Fruit fly (Drosophila melanogaster): ENCODE data around the gene CG8112.

CG8112 gene

dm6 chr3R:8679934-8680333, 32.8 kb upstream of the CG8112 start, which contains the start of gene CG33325:
Gene CG33325, minus strand, starts transcription at chr3R:8680034.
- TF ChIP-seq h (optimal IDR thresholded peaks at IDR 0.05) (no peak), ttk (optimal IDR thresholded peaks at IDR 0.05) (no peak), Myc (optimal IDR thresholded peaks at IDR 0.05) (no peak)

dm6 chr3R:8680611-8681010, 32.1 kb upstream of the CG8112 start:
- TF ChIP-seq psq (optimal IDR thresholded peaks at IDR 0.05) (no peak), Sin3A (optimal IDR thresholded peaks at IDR 0.05) (no peak), h (optimal IDR thresholded peaks at IDR 0.05) (no peak), ttk (optimal IDR thresholded peaks at IDR 0.05) (no peak), insv (optimal IDR thresholded peaks at IDR 0.05) (no peak)

- TF ChIP-seq Myc (optimal IDR thresholded peaks at IDR 0.05) (no peak), ttk (optimal IDR thresholded peaks at IDR 0.05) (no peak), h (optimal IDR thresholded peaks at IDR 0.05) (no peak), psq (optimal IDR thresholded peaks at IDR 0.05) (no peak), insv (optimal IDR thresholded peaks at IDR 0.05) (no peak), Sin3A (optimal IDR thresholded peaks at IDR 0.05) (no peak)
Measured at dm6 chr3R:8683280-8683679, 29.5 kb upstream of the CG8112 start.

- TF ChIP-seq psq (optimal IDR thresholded peaks at IDR 0.05) (no peak), h (optimal IDR thresholded peaks at IDR 0.05) (no peak), Myc (optimal IDR thresholded peaks at IDR 0.05) (no peak), insv (optimal IDR thresholded peaks at IDR 0.05) (no peak), ttk (optimal IDR thresholded peaks at IDR 0.05) (no peak), Sin3A (optimal IDR thresholded peaks at IDR 0.05) (no peak)
Measured at dm6 chr3R:8684328-8685177, 28.2 kb upstream of the CG8112 start, which contains the start of gene CG44227. Gene CG44227, minus strand, starts transcription at chr3R:8685176.

- no peak for TF ChIP-seq h (optimal IDR thresholded peaks at IDR 0.05)
Measured at dm6 chr3R:8686446-8686845, 26.3 kb upstream of the CG8112 start.

dm6 chr3R:8694110-8694826, 18.5 kb upstream of the CG8112 start:
- TF ChIP-seq Sin3A (optimal IDR thresholded peaks at IDR 0.05) (no peak), psq (optimal IDR thresholded peaks at IDR 0.05) (no peak), insv (optimal IDR thresholded peaks at IDR 0.05) (no peak), ttk (optimal IDR thresholded peaks at IDR 0.05) (no peak), Myc (optimal IDR thresholded peaks at IDR 0.05) (no peak), h (optimal IDR thresholded peaks at IDR 0.05) (no peak)

dm6 chr3R:8697772-8698259, 14.9 kb upstream of the CG8112 start, which contains the start of gene hb:
Gene hb, minus strand, starts transcription at chr3R:8697822.
- TF ChIP-seq ttk (optimal IDR thresholded peaks at IDR 0.05) = no peak
- no peak for TF ChIP-seq psq (optimal IDR thresholded peaks at IDR 0.05)
- TF ChIP-seq h (optimal IDR thresholded peaks at IDR 0.05) = no peak
- TF ChIP-seq Myc (optimal IDR thresholded peaks at IDR 0.05) = no peak
- no peak for TF ChIP-seq insv (optimal IDR thresholded peaks at IDR 0.05)

- TF ChIP-seq Sin3A (optimal IDR thresholded peaks at IDR 0.05) = no peak
- TF ChIP-seq ttk (optimal IDR thresholded peaks at IDR 0.05) = no peak
- no peak for TF ChIP-seq h (optimal IDR thresholded peaks at IDR 0.05)
- no peak for TF ChIP-seq Myc (optimal IDR thresholded peaks at IDR 0.05)
Measured at dm6 chr3R:8699230-8699629, 13.5 kb upstream of the CG8112 start.

- TF ChIP-seq Myc (optimal IDR thresholded peaks at IDR 0.05) = no peak
- no peak for TF ChIP-seq insv (optimal IDR thresholded peaks at IDR 0.05)
- TF ChIP-seq ttk (optimal IDR thresholded peaks at IDR 0.05) = no peak
- no peak for TF ChIP-seq Sin3A (optimal IDR thresholded peaks at IDR 0.05)
- TF ChIP-seq h (optimal IDR thresholded peaks at IDR 0.05) = no peak
- no peak for TF ChIP-seq psq (optimal IDR thresholded peaks at IDR 0.05)
Measured at dm6 chr3R:8700660-8701059, 12.1 kb upstream of the CG8112 start.

dm6 chr3R:8701197-8701596, 11.5 kb upstream of the CG8112 start:
- TF ChIP-seq ttk (optimal IDR thresholded peaks at IDR 0.05) = no peak
- TF ChIP-seq psq (optimal IDR thresholded peaks at IDR 0.05) = no peak

- TF ChIP-seq Myc (optimal IDR thresholded peaks at IDR 0.05) (no peak), psq (optimal IDR thresholded peaks at IDR 0.05) (no peak), Sin3A (optimal IDR thresholded peaks at IDR 0.05) (no peak), ttk (optimal IDR thresholded peaks at IDR 0.05) (no peak), h (optimal IDR thresholded peaks at IDR 0.05) (no peak), insv (optimal IDR thresholded peaks at IDR 0.05) (no peak)
Measured at dm6 chr3R:8704669-8705068, 8.1 kb upstream of the CG8112 start.

- TF ChIP-seq psq (optimal IDR thresholded peaks at IDR 0.05) (no peak), ttk (optimal IDR thresholded peaks at IDR 0.05) (no peak), Sin3A (optimal IDR thresholded peaks at IDR 0.05) (no peak), insv (optimal IDR thresholded peaks at IDR 0.05) (no peak), Myc (optimal IDR thresholded peaks at IDR 0.05) (no peak), h (optimal IDR thresholded peaks at IDR 0.05) (no peak)
Measured at dm6 chr3R:8705323-8706097, 7.2 kb upstream of the CG8112 start.

All from Kc167 (cell line).